Worm (Caenorhabditis elegans) whole organism, young adult: ENCODE results near the gene nhr-280.

Experiments used
- B0261.1 ChIP-seq: sonication (generic microtip); optimal IDR thresholded peaks from 2 replicates; lab custom pipeline; 2016; ENCODE audit warnings: mild to moderate bottlenecking, missing genetic modification characterization, moderate library complexity, missing compliant biosample characterization
- B0336.3 ChIP-seq: fragments of 200-800 bp; sonication (Bioruptor generic); IDR thresholded peaks from 2 replicates; pipeline ENCODE4 v1.3.6; 2022; ENCODE audit warnings: missing genetic modification characterization, missing compliant biosample characterization
- F37B4.10 ChIP-seq: fragments of 200-800 bp; sonication (Bioruptor generic); IDR thresholded peaks from 2 replicates; pipeline ENCODE4 v1.3.6; 2022; ENCODE audit warnings: missing genetic modification characterization, missing compliant biosample characterization
- F57A8.1 ChIP-seq: fragments of 200-800 bp; sonication (Bioruptor generic); optimal IDR thresholded peaks from 2 replicates; lab custom pipeline; 2018; ENCODE audit warnings: mild to moderate bottlenecking, missing genetic modification characterization, moderate library complexity, missing compliant biosample characterization
- Y79H2A.3 ChIP-seq: fragments of 200-800 bp; sonication (Bioruptor generic); conservative IDR thresholded peaks from 2 replicates; pipeline ENCODE4 v1.3.6; 2022; ENCODE audit warnings: missing genetic modification reagents, missing genetic modification characterization, missing compliant biosample characterization
- ama-1 ChIP-seq, 3 experiments: fragments of 150-350 bp in 1 of 3; sonication (generic microtip) in 2 of 3; optimal IDR thresholded peaks; 2 replicates each; lab custom pipeline; 2014 to 2018; ENCODE audit warnings: missing biosample characterization in 2 of 3, missing genetic modification characterization in 2 of 3, missing genetic modification reagents in 2 of 3
- attf-6 ChIP-seq: fragments of 200-800 bp; sonication (Bioruptor generic); IDR thresholded peaks from 2 replicates; pipeline ENCODE4 v1.3.6; 2022; ENCODE audit warnings: missing genetic modification reagents, missing genetic modification characterization, missing compliant biosample characterization
- egrh-3 ChIP-seq: fragments of 200-800 bp; sonication (Bioruptor generic); IDR thresholded peaks from 2 replicates; pipeline ENCODE4 v1.3.6; 2022; ENCODE audit warnings: missing genetic modification reagents, missing genetic modification characterization, missing compliant biosample characterization
- madf-10 ChIP-seq: sonication (generic microtip); optimal IDR thresholded peaks from 2 replicates; lab custom pipeline; 2016; ENCODE audit warnings: mild to moderate bottlenecking, missing genetic modification characterization, missing compliant biosample characterization
- nfyb-1 ChIP-seq: fragments of 200-800 bp; sonication (Bioruptor generic); IDR thresholded peaks from 2 replicates; pipeline ENCODE4 v1.3.6; 2022; ENCODE audit warnings: missing genetic modification reagents, missing genetic modification characterization, missing compliant biosample characterization
- sea-2 ChIP-seq: fragments of 200-800 bp; sonication (Bioruptor generic); IDR thresholded peaks from 2 replicates; pipeline ENCODE4 v1.3.6; 2022; ENCODE audit warnings: missing genetic modification characterization, missing compliant biosample characterization
- unc-62 ChIP-seq: fragments of 150-350 bp; optimal IDR thresholded peaks from 2 replicates; lab custom pipeline; 2014; ENCODE audit warnings: missing biosample characterization, missing genetic modification reagents, missing genetic modification characterization
- zim-3 ChIP-seq: sonication (generic microtip); optimal IDR thresholded peaks from 2 replicates; lab custom pipeline; 2017; ENCODE audit warnings: mild to moderate bottlenecking, missing genetic modification characterization, moderate library complexity, missing compliant biosample characterization
- ztf-28 ChIP-seq: fragments of 200-800 bp; sonication (Bioruptor generic); IDR thresholded peaks from 2 replicates; pipeline ENCODE4 v1.3.6; 2022; ENCODE audit warnings: missing genetic modification reagents, missing genetic modification characterization, missing compliant biosample characterization

DNA sequence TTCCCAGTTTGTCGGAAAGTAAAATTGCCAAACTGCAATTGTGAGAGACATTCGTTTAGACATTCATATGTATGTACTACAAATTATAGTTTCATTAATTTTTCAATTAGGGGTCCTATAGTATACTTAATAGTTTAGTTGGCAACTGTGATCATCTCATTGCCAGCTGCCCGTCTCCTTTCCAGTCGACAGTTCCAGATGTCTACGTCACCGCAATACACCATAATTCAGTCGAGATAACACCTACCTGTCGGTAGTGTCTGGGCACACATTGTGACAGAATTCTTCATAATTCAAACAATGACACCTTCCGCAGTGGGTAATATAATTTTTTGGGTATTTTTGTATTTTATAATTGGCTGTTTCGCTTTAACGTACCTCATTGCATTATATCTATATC is 43.0 kb upstream of the nhr-280 start, which contains the start of gene F40G9.19:
- TF ChIP-seq ama-1 (optimal IDR thresholded peaks at IDR 0.05; lab: Kevin White, UChicago) (no peak), ama-1 (GFP tag; optimal IDR thresholded peaks at IDR 0.05; lab: Kevin White, UChicago) (no peak), B0261.1 (tag; lab: Kevin White, UChicago) (no peak), egrh-3 (GFP tag; lab: Robert Waterston, UW) (no peak), F37B4.10 (no peak), B0336.3 (GFP tag; lab: Robert Waterston, UW) (no peak), Y79H2A.3 (GFP tag; lab: Robert Waterston, UW) (no peak), nfyb-1 (GFP tag; lab: Robert Waterston, UW) (no peak), F57A8.1 (GFP tag; lab: Kevin White, UChicago) (no peak), zim-3 (no peak), ztf-28 (GFP tag; lab: Robert Waterston, UW) (no peak), attf-6 (GFP tag; lab: Robert Waterston, UW) (no peak), madf-10 (tag; lab: Kevin White, UChicago) (no peak), unc-62 (no peak), sea-2 (GFP tag; lab: Robert Waterston, UW) (no peak)
